Fruit fly (Drosophila melanogaster) whole organism, prepupa: ENCODE data around the gene CG33985.
A peak's percentile ranks its signal among the peaks of the same experiment; 100 is the strongest.

Experiments used
- CG10631 ChIP-seq: fragments of 200-800 bp; sonication (Bioruptor generic); optimal IDR thresholded peaks from 2 replicates; lab custom pipeline; 2016; ENCODE audit warnings: missing biosample characterization, missing genetic modification characterization
- CG10669 ChIP-seq: fragments of 200-800 bp; sonication (Bioruptor generic); optimal IDR thresholded peaks from 3 replicates; lab custom pipeline; 2018; ENCODE audit warnings: missing biosample characterization, mild to moderate bottlenecking, missing genetic modification characterization, moderate library complexity
- CG11294 ChIP-seq: fragments of 200-800 bp; sonication (Bioruptor generic); IDR thresholded peaks from 2 replicates; pipeline ENCODE4 v1.3.6; 2022; ENCODE audit warnings: missing biosample characterization, missing genetic modification characterization
- CG11762 ChIP-seq: fragments of 200-800 bp; sonication (Bioruptor generic); optimal IDR thresholded peaks from 3 replicates; lab custom pipeline; 2016; ENCODE audit warnings: missing biosample characterization, missing genetic modification characterization; ENCODE audit not compliant: insufficient read depth
- CG11902 ChIP-seq: fragments of 200-800 bp; sonication (Bioruptor generic); optimal IDR thresholded peaks from 3 replicates; lab custom pipeline; 2016; ENCODE audit warnings: missing biosample characterization, missing genetic modification characterization
- CG15336 ChIP-seq: fragments of 200-800 bp; sonication (Bioruptor generic); IDR thresholded peaks from 2 replicates; pipeline ENCODE4 v1.3.6; 2022; ENCODE audit warnings: missing biosample characterization, missing genetic modification characterization
- CG1621 ChIP-seq: fragments of 200-800 bp; sonication (Bioruptor generic); optimal IDR thresholded peaks from 3 replicates; lab custom pipeline; 2018; ENCODE audit warnings: missing biosample characterization, mild to moderate bottlenecking, missing genetic modification characterization
- CG3032 ChIP-seq: fragments of 200-800 bp; optimal IDR thresholded peaks from 2 replicates; lab custom pipeline; 2019; ENCODE audit warnings: missing biosample characterization, mild to moderate bottlenecking, missing genetic modification characterization, moderate library complexity
- CG31627 ChIP-seq: fragments of 200-800 bp; sonication (Bioruptor generic); optimal IDR thresholded peaks from 3 replicates; lab custom pipeline; 2016; ENCODE audit warnings: missing biosample characterization, missing genetic modification characterization
- CG32006 ChIP-seq: fragments of 200-800 bp; sonication (Bioruptor generic); optimal IDR thresholded peaks from 3 replicates; lab custom pipeline; 2017; ENCODE audit warnings: missing biosample characterization, mild to moderate bottlenecking, missing genetic modification characterization
- CG34406 ChIP-seq: fragments of 200-800 bp; sonication (Bioruptor generic); optimal IDR thresholded peaks from 3 replicates; lab custom pipeline; 2016; ENCODE audit warnings: missing biosample characterization, missing genetic modification characterization
- CG3919 ChIP-seq: fragments of 200-800 bp; sonication (Bioruptor generic); optimal IDR thresholded peaks from 3 replicates; lab custom pipeline; 2016; ENCODE audit warnings: missing biosample characterization, missing genetic modification characterization
- CG4318 ChIP-seq: fragments of 200-800 bp; sonication (Bioruptor generic); optimal IDR thresholded peaks from 3 replicates; lab custom pipeline; 2017; ENCODE audit warnings: missing biosample characterization, mild to moderate bottlenecking, missing genetic modification characterization
- CG6276 ChIP-seq: fragments of 200-800 bp; sonication (Bioruptor generic); optimal IDR thresholded peaks from 2 replicates; lab custom pipeline; 2017; ENCODE audit warnings: missing biosample characterization, mild to moderate bottlenecking, missing genetic modification characterization
- CG6808 ChIP-seq: fragments of 200-800 bp; sonication (Bioruptor generic); optimal IDR thresholded peaks from 3 replicates; lab custom pipeline; 2017; ENCODE audit warnings: missing biosample characterization, missing genetic modification characterization, mild to moderate bottlenecking, moderate library complexity, missing genetic modification reagents
- CG6854 ChIP-seq: fragments of 200-800 bp; sonication (Bioruptor generic); optimal IDR thresholded peaks from 2 replicates; lab custom pipeline; 2017; ENCODE audit warnings: missing biosample characterization, mild to moderate bottlenecking, missing genetic modification characterization
- CG8119 ChIP-seq: fragments of 200-800 bp; sonication (Bioruptor generic); IDR thresholded peaks from 3 replicates; pipeline ENCODE4 v1.3.6; 2022; ENCODE audit warnings: missing biosample characterization, missing genetic modification characterization
- CG8319 ChIP-seq: fragments of 200-800 bp; sonication (Bioruptor generic); optimal IDR thresholded peaks from 3 replicates; lab custom pipeline; 2016; ENCODE audit warnings: missing biosample characterization, missing genetic modification characterization
- CG8632 ChIP-seq: fragments of 200-800 bp; sonication (Bioruptor generic); optimal IDR thresholded peaks from 3 replicates; lab custom pipeline; 2016; ENCODE audit warnings: missing biosample characterization, missing genetic modification characterization
- CG9139 ChIP-seq: fragments of 200-800 bp; sonication (Bioruptor generic); optimal IDR thresholded peaks from 3 replicates; lab custom pipeline; 2017; ENCODE audit warnings: missing biosample characterization, mild to moderate bottlenecking, missing genetic modification characterization
- Eip75B ChIP-seq: fragments of 200-800 bp; sonication (Bioruptor generic); optimal IDR thresholded peaks from 3 replicates; lab custom pipeline; 2016; ENCODE audit warnings: missing biosample characterization, missing genetic modification characterization
- Eip78C ChIP-seq: fragments of 200-800 bp; sonication (Bioruptor generic); peaks from one replicate; lab custom pipeline; 2016; ENCODE audit warnings: missing biosample characterization, missing genetic modification characterization
- Ets21C ChIP-seq: fragments of 200-800 bp; sonication (Bioruptor generic); optimal IDR thresholded peaks from 3 replicates; lab custom pipeline; 2016; ENCODE audit warnings: missing biosample characterization, missing genetic modification characterization
- Ets96B ChIP-seq: fragments of 200-800 bp; optimal IDR thresholded peaks from 2 replicates; lab custom pipeline; 2019; ENCODE audit warnings: missing biosample characterization, mild to moderate bottlenecking, missing genetic modification characterization, moderate library complexity
- Gug ChIP-seq: fragments of 200-800 bp; sonication (Bioruptor generic); IDR thresholded peaks from 2 replicates; pipeline ENCODE4 v1.3.6; 2022; ENCODE audit warnings: missing biosample characterization, missing genetic modification characterization
- Hr39 ChIP-seq: fragments of 200-800 bp; sonication (Bioruptor generic); optimal IDR thresholded peaks from 2 replicates; lab custom pipeline; 2016; ENCODE audit warnings: missing biosample characterization, missing genetic modification characterization
- Lpt ChIP-seq: fragments of 200-800 bp; sonication (Bioruptor generic); optimal IDR thresholded peaks from 3 replicates; lab custom pipeline; 2016; ENCODE audit warnings: missing biosample characterization, missing genetic modification characterization
- Met ChIP-seq: fragments of 200-800 bp; sonication (Bioruptor generic); optimal IDR thresholded peaks from 3 replicates; lab custom pipeline; 2016; ENCODE audit warnings: missing biosample characterization, missing genetic modification characterization
- OdsH ChIP-seq: fragments of 200-800 bp; sonication (Bioruptor generic); optimal IDR thresholded peaks from 3 replicates; lab custom pipeline; 2016; ENCODE audit warnings: missing biosample characterization, missing genetic modification characterization
- Smox ChIP-seq: fragments of 200-800 bp; sonication (Bioruptor generic); optimal IDR thresholded peaks from 3 replicates; lab custom pipeline; 2016; ENCODE audit warnings: missing biosample characterization, missing genetic modification characterization
- Sox102F ChIP-seq: fragments of 200-800 bp; sonication (Bioruptor generic); optimal IDR thresholded peaks from 2 replicates; lab custom pipeline; 2016; ENCODE audit warnings: missing biosample characterization, mild to moderate bottlenecking, missing genetic modification characterization
- Sox14 ChIP-seq: fragments of 200-800 bp; sonication (Bioruptor generic); optimal IDR thresholded peaks from 3 replicates; lab custom pipeline; 2016; ENCODE audit warnings: missing biosample characterization, missing genetic modification characterization
- Sox15 ChIP-seq: fragments of 200-800 bp; sonication (Bioruptor generic); optimal IDR thresholded peaks from 3 replicates; lab custom pipeline; 2016; ENCODE audit warnings: missing biosample characterization, missing genetic modification characterization
- acj6 ChIP-seq: fragments of 200-800 bp; sonication (Bioruptor generic); optimal IDR thresholded peaks from 3 replicates; lab custom pipeline; 2016; ENCODE audit warnings: missing biosample characterization, missing genetic modification characterization
- cyc ChIP-seq: fragments of 200-800 bp; sonication (Bioruptor generic); optimal IDR thresholded peaks from 3 replicates; lab custom pipeline; 2016; ENCODE audit warnings: missing biosample characterization, missing genetic modification characterization
- dac ChIP-seq: fragments of 200-800 bp; sonication (Bioruptor generic); optimal IDR thresholded peaks from 2 replicates; lab custom pipeline; 2017; ENCODE audit warnings: missing biosample characterization, mild to moderate bottlenecking, missing genetic modification characterization
- dsx ChIP-seq: fragments of 200-800 bp; optimal IDR thresholded peaks from 3 replicates; lab custom pipeline; 2019; ENCODE audit warnings: missing biosample characterization, mild to moderate bottlenecking, missing genetic modification characterization, moderate library complexity; ENCODE audit not compliant: poor library complexity, severe bottlenecking
- eg ChIP-seq: fragments of 200-800 bp; sonication (Bioruptor generic); IDR thresholded peaks from 3 replicates; pipeline ENCODE4 v1.3.6; 2022; ENCODE audit warnings: missing biosample characterization, missing genetic modification characterization
- esn ChIP-seq: fragments of 200-800 bp; sonication (Bioruptor generic); optimal IDR thresholded peaks from 2 replicates; lab custom pipeline; 2016; ENCODE audit warnings: missing biosample characterization, mild to moderate bottlenecking, missing genetic modification characterization, moderate library complexity
- fd59A ChIP-seq: fragments of 200-800 bp; sonication (Bioruptor generic); optimal IDR thresholded peaks from 2 replicates; lab custom pipeline; 2017; ENCODE audit warnings: missing biosample characterization, mild to moderate bottlenecking, missing genetic modification characterization, missing genetic modification reagents
- fd85E ChIP-seq: fragments of 200-800 bp; sonication (Bioruptor generic); optimal IDR thresholded peaks from 3 replicates; lab custom pipeline; 2016; ENCODE audit warnings: missing biosample characterization, missing genetic modification characterization
- fkh ChIP-seq: fragments of 200-800 bp; sonication (Bioruptor generic); optimal IDR thresholded peaks from 3 replicates; lab custom pipeline; 2017; ENCODE audit warnings: missing biosample characterization, mild to moderate bottlenecking, missing genetic modification characterization, moderate library complexity
- lz ChIP-seq: fragments of 200-800 bp; sonication (Bioruptor generic); optimal IDR thresholded peaks from 3 replicates; lab custom pipeline; 2016; ENCODE audit warnings: missing biosample characterization, missing genetic modification characterization
- net ChIP-seq: fragments of 200-800 bp; sonication (Bioruptor generic); optimal IDR thresholded peaks from 3 replicates; lab custom pipeline; 2016; ENCODE audit warnings: missing biosample characterization, missing genetic modification characterization
- pdm3 ChIP-seq: fragments of 200-800 bp; sonication (Bioruptor generic); optimal IDR thresholded peaks from 3 replicates; lab custom pipeline; 2016; ENCODE audit warnings: missing biosample characterization, missing genetic modification characterization
- salr ChIP-seq, 2 experiments: fragments of 200-800 bp; sonication (Bioruptor generic); optimal IDR thresholded peaks; 3 replicates each; lab custom pipeline; 2016 to 2018; ENCODE audit warnings: missing biosample characterization in 2 of 2, missing genetic modification characterization in 2 of 2, mild to moderate bottlenecking in 1 of 2
- spab ChIP-seq: fragments of 200-800 bp; sonication (Bioruptor generic); optimal IDR thresholded peaks from 2 replicates; lab custom pipeline; 2017; ENCODE audit warnings: missing biosample characterization, mild to moderate bottlenecking, missing genetic modification characterization, missing genetic modification reagents
- ss ChIP-seq, 2 experiments: fragments of 200-800 bp; sonication (Bioruptor generic); optimal IDR thresholded peaks; 2 replicates in 1 of 2; 3 replicates in 1 of 2; lab custom pipeline; 2017 to 2018; ENCODE audit warnings: mild to moderate bottlenecking in 2 of 2, missing biosample characterization in 2 of 2, missing genetic modification characterization in 2 of 2, moderate library complexity in 1 of 2
- svp ChIP-seq: fragments of 200-800 bp; sonication (Bioruptor generic); peaks from one replicate; lab custom pipeline; 2016; ENCODE audit warnings: missing biosample characterization, missing genetic modification characterization
- topi ChIP-seq: fragments of 200-800 bp; sonication (Bioruptor generic); optimal IDR thresholded peaks from 3 replicates; lab custom pipeline; 2016; ENCODE audit warnings: missing biosample characterization, missing genetic modification characterization
- vri ChIP-seq: fragments of 200-800 bp; sonication (Bioruptor generic); optimal IDR thresholded peaks from 3 replicates; lab custom pipeline; 2016; ENCODE audit warnings: missing biosample characterization, mild to moderate bottlenecking, missing genetic modification characterization

The CG33985 gene

DNA sequence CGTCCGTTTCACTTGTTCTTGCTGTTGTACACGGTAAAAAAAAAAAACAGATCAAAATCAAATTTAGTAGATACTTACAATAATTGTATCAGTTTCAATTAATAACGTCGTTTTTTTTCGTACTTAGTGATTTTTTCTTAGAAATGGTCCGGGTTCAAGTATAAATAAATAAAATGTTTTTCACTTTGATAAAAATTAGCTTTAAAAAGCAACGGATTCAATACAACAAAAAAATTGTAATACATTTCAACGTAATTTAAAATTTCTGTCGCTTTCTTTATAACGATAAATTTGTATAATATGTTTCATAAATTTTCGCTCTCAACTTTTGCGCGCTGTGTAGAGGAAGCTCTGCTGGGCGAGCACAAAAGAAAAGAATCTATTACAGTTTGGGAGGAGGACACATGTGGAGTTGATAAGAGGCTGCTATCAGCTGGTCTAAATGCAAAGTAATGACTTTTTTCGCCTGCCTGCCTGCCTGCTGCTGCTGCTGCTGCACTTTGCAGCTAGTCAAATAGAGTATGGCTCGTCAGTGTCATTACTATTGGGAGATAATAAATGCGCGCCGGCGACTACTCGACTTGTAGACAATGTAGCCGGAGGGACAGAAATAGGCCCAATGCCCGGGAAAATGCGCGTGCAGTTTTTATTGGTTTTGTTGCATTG is 11.4 kb upstream of the CG33985 start:
- TF ChIP-seq topi = peak; percentile 49
- TF ChIP-seq CG3032 (tag; lab: Kevin White, UChicago) = peak; percentile 56
- peak; percentile 37 for TF ChIP-seq CG31627
- TF ChIP-seq CG15336 (GFP tag; lab: Robert Waterston, UW) = peak; percentile 79
- peak; percentile 41 for TF ChIP-seq dac (GFP tag; lab: Kevin White, UChicago)
- TF ChIP-seq OdsH = peak; percentile 73
- TF ChIP-seq CG10631 (GFP tag; lab: Kevin White, UChicago) = peak; percentile 70
- TF ChIP-seq salr (GFP tag; optimal IDR thresholded peaks at IDR 0.05; lab: Kevin White, UChicago) = peak in 1 of 2 experiments; percentile 84
- peak; percentile 59 for TF ChIP-seq CG11762 (GFP tag; lab: Kevin White, UChicago)
- peak; percentile 79 for TF ChIP-seq CG6276 (GFP tag; lab: Kevin White, UChicago)
- peak; percentile 57 for TF ChIP-seq CG10669
- peak; percentile 31 for TF ChIP-seq Sox102F (GFP tag; lab: Kevin White, UChicago)
- peak; percentile 66 for TF ChIP-seq Lpt
- peak; percentile 45 for TF ChIP-seq CG3919
- TF ChIP-seq Hr39 = peak; percentile 47
- TF ChIP-seq CG32006 (GFP tag; lab: Kevin White, UChicago) = peak; percentile 90
- TF ChIP-seq Ets21C = no peak
- peak; percentile 35 for TF ChIP-seq Sox15 (GFP tag; lab: Kevin White, UChicago)
- TF ChIP-seq fd85E (GFP tag; lab: Kevin White, UChicago) = no peak
- peak; percentile 71 for TF ChIP-seq CG4318 (GFP tag; lab: Kevin White, UChicago)
- TF ChIP-seq CG6808 (GFP tag; lab: Kevin White, UChicago) = peak; percentile 64
- TF ChIP-seq dsx (GFP tag; lab: Kevin White, UChicago) = peak; percentile 51
- TF ChIP-seq CG8319 (GFP tag; lab: Kevin White, UChicago) = peak; percentile 21
- peak; percentile 42; the same call in 1 of the 2 replicates for TF ChIP-seq CG11294 (GFP tag; lab: Robert Waterston, UW)
- TF ChIP-seq acj6 (GFP tag; lab: Kevin White, UChicago) = peak; percentile 55
- TF ChIP-seq pdm3 (GFP tag; lab: Kevin White, UChicago) = peak; percentile 68
- peak; percentile 48 for TF ChIP-seq CG34406
- TF ChIP-seq CG11902 (GFP tag; lab: Kevin White, UChicago) = peak; percentile 5
- no peak for TF ChIP-seq CG9139 (GFP tag; lab: Kevin White, UChicago)
- TF ChIP-seq fkh = no peak
- TF ChIP-seq Gug = peak; percentile 71
- peak; percentile 58; the same call in 2 of the 3 replicates for TF ChIP-seq CG8119 (GFP tag; lab: Robert Waterston, UW)
- TF ChIP-seq lz (GFP tag; lab: Kevin White, UChicago) = peak; percentile 51
- TF ChIP-seq cyc = peak; percentile 20
- peak; percentile 88 for TF ChIP-seq svp (GFP tag; lab: Kevin White, UChicago)
- no peak for TF ChIP-seq vri (GFP tag; lab: Kevin White, UChicago)
- TF ChIP-seq Eip75B (GFP tag; lab: Kevin White, UChicago) = peak; percentile 63
- peak; percentile 93 for TF ChIP-seq Eip78C (GFP tag; lab: Kevin White, UChicago)
- TF ChIP-seq esn (GFP tag; lab: Kevin White, UChicago) = peak; percentile 46
- TF ChIP-seq Sox14 (GFP tag; lab: Kevin White, UChicago) = peak; percentile 71
- TF ChIP-seq Smox = peak; percentile 55
- peak; percentile 27 for TF ChIP-seq fd59A (GFP tag; lab: Kevin White, UChicago)
- TF ChIP-seq CG1621 (tag; lab: Kevin White, UChicago) = no peak
- TF ChIP-seq eg (GFP tag; lab: Robert Waterston, UW) = peak; percentile 62; the same call in 1 of the 3 replicates
- TF ChIP-seq CG8632 = peak; percentile 29
- no peak for TF ChIP-seq CG6854
- peak; percentile 71 for TF ChIP-seq net (GFP tag; lab: Kevin White, UChicago)
- TF ChIP-seq ss (GFP tag; optimal IDR thresholded peaks at IDR 0.05; lab: Kevin White, UChicago) = peak; percentile 36 to 67
- peak; percentile 62 for TF ChIP-seq Ets96B (tag; lab: Kevin White, UChicago)
- peak; percentile 60 for TF ChIP-seq spab (GFP tag; lab: Kevin White, UChicago)
- TF ChIP-seq Met = peak; percentile 56
